Fruit fly (Drosophila melanogaster) whole organism, embryonic: ENCODE measurements around the gene CG13917.

Experiments used
- ATbp ChIP-seq: fragments of 200-800 bp; sonication (Bioruptor generic); optimal IDR thresholded peaks from 2 replicates; lab custom pipeline; 2017; ENCODE audit warnings: missing biosample characterization, mild to moderate bottlenecking, missing genetic modification characterization, missing genetic modification reagents
- Aef1 ChIP-seq: fragments of 200-800 bp; sonication (Bioruptor generic); IDR thresholded peaks from 3 replicates; pipeline ENCODE4 v1.3.6; 2022; ENCODE audit warnings: missing biosample characterization, missing genetic modification characterization
- Bgb ChIP-seq: fragments of 200-800 bp; sonication (Bioruptor generic); IDR thresholded peaks from 2 replicates; pipeline ENCODE4 v1.3.6; 2022; ENCODE audit warnings: missing biosample characterization, missing genetic modification characterization; ENCODE audit not compliant: partially characterized antibody
- BtbVII ChIP-seq: fragments of 200-800 bp; sonication (Bioruptor generic); optimal IDR thresholded peaks from 3 replicates; lab custom pipeline; 2017; ENCODE audit warnings: missing biosample characterization, mild to moderate bottlenecking, missing genetic modification characterization
- CG11085 ChIP-seq: fragments of 200-800 bp; sonication (Bioruptor generic); IDR thresholded peaks from 2 replicates; pipeline ENCODE4 v1.3.6; 2022; ENCODE audit warnings: missing biosample characterization, missing genetic modification characterization
- CG11093 ChIP-seq: fragments of 200-800 bp; sonication (Bioruptor generic); IDR thresholded peaks from 3 replicates; pipeline ENCODE4 v1.3.6; 2022; ENCODE audit warnings: missing biosample characterization, missing genetic modification characterization
- CG11247 ChIP-seq: fragments of 200-800 bp; sonication (Bioruptor generic); IDR thresholded peaks from 2 replicates; pipeline ENCODE4 v1.3.6; 2022; ENCODE audit warnings: missing biosample characterization, missing genetic modification characterization
- CG11723 ChIP-seq: fragments of 200-800 bp; sonication (Bioruptor generic); optimal IDR thresholded peaks from 2 replicates; lab custom pipeline; 2017; ENCODE audit warnings: missing biosample characterization, mild to moderate bottlenecking, missing genetic modification characterization
- CG1233 ChIP-seq: fragments of 200-800 bp; sonication (Bioruptor generic); optimal IDR thresholded peaks from 4 replicates; lab custom pipeline; 2018; ENCODE audit warnings: missing biosample characterization, mild to moderate bottlenecking, missing genetic modification characterization
- CG17568 ChIP-seq: fragments of 200-800 bp; sonication (Bioruptor generic); optimal IDR thresholded peaks from 2 replicates; lab custom pipeline; 2018; ENCODE audit warnings: missing biosample characterization, mild to moderate bottlenecking, missing genetic modification characterization, moderate library complexity
- CG2712 ChIP-seq: fragments of 200-800 bp; optimal IDR thresholded peaks from 3 replicates; lab custom pipeline; 2019; ENCODE audit warnings: missing biosample characterization, mild to moderate bottlenecking, missing genetic modification characterization, moderate library complexity
- CG30020 ChIP-seq: fragments of 200-800 bp; optimal IDR thresholded peaks from 2 replicates; lab custom pipeline; 2019; ENCODE audit warnings: missing biosample characterization, mild to moderate bottlenecking, missing genetic modification characterization, moderate library complexity
- CG30403 ChIP-seq: fragments of 200-800 bp; sonication (Bioruptor generic); optimal IDR thresholded peaks from 3 replicates; lab custom pipeline; 2016; ENCODE audit warnings: missing biosample characterization, missing genetic modification characterization
- CG32767 ChIP-seq: fragments of 200-800 bp; sonication (Bioruptor generic); IDR thresholded peaks from 2 replicates; pipeline ENCODE4 v1.3.6; 2022; ENCODE audit warnings: missing biosample characterization, missing genetic modification characterization
- CG33213 ChIP-seq: fragments of 200-800 bp; sonication (Bioruptor generic); optimal IDR thresholded peaks from 3 replicates; lab custom pipeline; 2016; ENCODE audit warnings: missing biosample characterization, missing genetic modification characterization
- CG3407 ChIP-seq: fragments of 200-800 bp; sonication (Bioruptor generic); optimal IDR thresholded peaks from 2 replicates; lab custom pipeline; 2018; ENCODE audit warnings: missing biosample characterization, mild to moderate bottlenecking, missing genetic modification characterization
- CG4854 ChIP-seq: fragments of 200-800 bp; sonication (Bioruptor generic); optimal IDR thresholded peaks from 2 replicates; lab custom pipeline; 2016; ENCODE audit warnings: missing biosample characterization, missing genetic modification characterization, inconsistent platforms
- CG7963 ChIP-seq: fragments of 200-800 bp; sonication (Bioruptor generic); IDR thresholded peaks from 3 replicates; pipeline ENCODE4 v1.3.6; 2022; ENCODE audit warnings: missing biosample characterization, missing genetic modification characterization; ENCODE audit not compliant: partially characterized antibody
- CG8944 ChIP-seq: fragments of 200-800 bp; sonication (Bioruptor generic); optimal IDR thresholded peaks from 3 replicates; lab custom pipeline; 2016; ENCODE audit warnings: missing biosample characterization, missing genetic modification characterization
- CG9727 ChIP-seq: fragments of 200-800 bp; sonication (Bioruptor generic); optimal IDR thresholded peaks from 3 replicates; lab custom pipeline; 2017; ENCODE audit warnings: missing biosample characterization, mild to moderate bottlenecking, missing genetic modification characterization
- CG9797 ChIP-seq: fragments of 200-800 bp; sonication (Bioruptor generic); optimal IDR thresholded peaks from 3 replicates; lab custom pipeline; 2018; ENCODE audit warnings: missing biosample characterization, mild to moderate bottlenecking, missing genetic modification characterization
- Dad ChIP-seq: fragments of 200-800 bp; sonication (Bioruptor generic); optimal IDR thresholded peaks from 3 replicates; lab custom pipeline; 2016; ENCODE audit warnings: missing biosample characterization, missing genetic modification characterization
- Deaf1 ChIP-seq: fragments of 200-800 bp; optimal IDR thresholded peaks from 3 replicates; lab custom pipeline; 2019; ENCODE audit warnings: missing biosample characterization, mild to moderate bottlenecking, missing genetic modification characterization, moderate library complexity
- H15 ChIP-seq: fragments of 200-800 bp; sonication (Bioruptor generic); IDR thresholded peaks from 3 replicates; pipeline ENCODE4 v1.3.6; 2022; ENCODE audit warnings: missing biosample characterization, missing genetic modification characterization
- HLHmδ ChIP-seq: fragments of 200-800 bp; sonication (Bioruptor generic); optimal IDR thresholded peaks from 2 replicates; lab custom pipeline; 2018; ENCODE audit warnings: missing biosample characterization, mild to moderate bottlenecking, missing genetic modification characterization, moderate library complexity
- Hey ChIP-seq: fragments of 200-800 bp; sonication (Bioruptor generic); optimal IDR thresholded peaks from 3 replicates; lab custom pipeline; 2018; ENCODE audit warnings: missing biosample characterization, mild to moderate bottlenecking, missing genetic modification characterization
- Lpt ChIP-seq: fragments of >200 bp; optimal IDR thresholded peaks from 2 replicates; lab custom pipeline; 2018; ENCODE audit warnings: missing biosample characterization, missing genetic modification characterization
- Mes4 ChIP-seq: fragments of 200-800 bp; sonication (Bioruptor generic); optimal IDR thresholded peaks from 2 replicates; lab custom pipeline; 2016; ENCODE audit warnings: missing biosample characterization, missing genetic modification characterization
- PHDP ChIP-seq: fragments of 200-800 bp; sonication (Bioruptor generic); optimal IDR thresholded peaks from 3 replicates; lab custom pipeline; 2018; ENCODE audit warnings: missing biosample characterization, mild to moderate bottlenecking, missing genetic modification characterization, moderate library complexity
- Poxn ChIP-seq: fragments of 200-800 bp; sonication (Bioruptor generic); IDR thresholded peaks from 2 replicates; pipeline ENCODE4 v1.3.6; 2022; ENCODE audit warnings: missing biosample characterization, missing genetic modification characterization
- Rx ChIP-seq: fragments of 200-800 bp; sonication (Bioruptor generic); IDR thresholded peaks from 2 replicates; pipeline ENCODE4 v1.3.6; 2022; ENCODE audit warnings: missing biosample characterization, missing genetic modification characterization
- Sin3A ChIP-seq: fragments of >200 bp; optimal IDR thresholded peaks from 2 replicates; lab custom pipeline; 2018
- Ssrp ChIP-seq: fragments of 200-800 bp; sonication (Bioruptor generic); optimal IDR thresholded peaks from 2 replicates; lab custom pipeline; 2018; ENCODE audit warnings: missing biosample characterization, mild to moderate bottlenecking, missing genetic modification characterization, moderate library complexity
- Xbp1 ChIP-seq: fragments of 200-800 bp; sonication (Bioruptor generic); optimal IDR thresholded peaks from 3 replicates; lab custom pipeline; 2016; ENCODE audit warnings: missing biosample characterization, mild to moderate bottlenecking, missing genetic modification characterization
- eyg ChIP-seq: fragments of 200-800 bp; sonication (Bioruptor generic); optimal IDR thresholded peaks from 3 replicates; lab custom pipeline; 2016; ENCODE audit warnings: missing biosample characterization, missing genetic modification characterization
- grn ChIP-seq: fragments of 200-800 bp; sonication (Bioruptor generic); optimal IDR thresholded peaks from 3 replicates; lab custom pipeline; 2017; ENCODE audit warnings: missing biosample characterization, missing genetic modification characterization
- gt ChIP-seq: fragments of 200-800 bp; sonication (Bioruptor generic); IDR thresholded peaks from 2 replicates; pipeline ENCODE4 v1.3.6; 2022; ENCODE audit warnings: missing biosample characterization, missing genetic modification characterization
- kah ChIP-seq: fragments of 200-800 bp; sonication (Bioruptor generic); optimal IDR thresholded peaks from 2 replicates; lab custom pipeline; 2018; ENCODE audit warnings: missing biosample characterization, mild to moderate bottlenecking, missing genetic modification characterization
- mam ChIP-seq: fragments of 200-800 bp; sonication (Bioruptor generic); optimal IDR thresholded peaks from 3 replicates; lab custom pipeline; 2016; ENCODE audit warnings: missing biosample characterization, missing genetic modification characterization
- mirr ChIP-seq: fragments of 200-800 bp; sonication (Bioruptor generic); optimal IDR thresholded peaks from 3 replicates; lab custom pipeline; 2018; ENCODE audit warnings: missing biosample characterization, mild to moderate bottlenecking, missing genetic modification characterization
- nau ChIP-seq: fragments of 200-800 bp; sonication (Bioruptor generic); optimal IDR thresholded peaks from 3 replicates; lab custom pipeline; 2017; ENCODE audit warnings: missing biosample characterization, mild to moderate bottlenecking, missing genetic modification characterization, missing genetic modification reagents
- pita ChIP-seq: fragments of 200-800 bp; sonication (Bioruptor generic); optimal IDR thresholded peaks from 2 replicates; lab custom pipeline; 2017; ENCODE audit warnings: missing biosample characterization, mild to moderate bottlenecking, missing genetic modification characterization
- pros ChIP-seq: fragments of 200-800 bp; sonication (Bioruptor generic); optimal IDR thresholded peaks from 3 replicates; lab custom pipeline; 2019; ENCODE audit warnings: missing biosample characterization, mild to moderate bottlenecking, missing genetic modification characterization, moderate library complexity
- seq ChIP-seq: fragments of 200-800 bp; sonication (Bioruptor generic); IDR thresholded peaks from 2 replicates; pipeline ENCODE4 v1.3.6; 2022; ENCODE audit warnings: missing biosample characterization, missing genetic modification characterization
- sob ChIP-seq: fragments of 200-800 bp; sonication (Bioruptor generic); IDR thresholded peaks from 2 replicates; pipeline ENCODE4 v1.3.6; 2022; ENCODE audit warnings: missing biosample characterization, missing genetic modification characterization
- sqz ChIP-seq: fragments of 200-800 bp; sonication (Bioruptor generic); optimal IDR thresholded peaks from 3 replicates; lab custom pipeline; 2018; ENCODE audit warnings: missing biosample characterization, mild to moderate bottlenecking, missing genetic modification characterization
- ssp ChIP-seq: fragments of 200-800 bp; sonication (Bioruptor generic); IDR thresholded peaks from 2 replicates; pipeline ENCODE4 v1.3.6; 2022; ENCODE audit warnings: missing biosample characterization, missing genetic modification characterization
- stwl ChIP-seq: fragments of 200-800 bp; sonication (Bioruptor generic); optimal IDR thresholded peaks from 3 replicates; lab custom pipeline; 2018; ENCODE audit warnings: missing biosample characterization, mild to moderate bottlenecking, missing genetic modification characterization, moderate library complexity
- unc-4 ChIP-seq: fragments of 200-800 bp; sonication (Bioruptor generic); IDR thresholded peaks from 2 replicates; pipeline ENCODE4 v1.3.6; 2022; ENCODE audit warnings: missing biosample characterization, missing genetic modification characterization; ENCODE audit not compliant: partially characterized antibody
- wdn ChIP-seq: fragments of 200-800 bp; sonication (Bioruptor generic); IDR thresholded peaks from 2 replicates; pipeline ENCODE4 v1.3.6; 2022; ENCODE audit warnings: missing biosample characterization, missing genetic modification characterization

Gene CG13917

dm6 chr3L:1587140-1587849, 10.8 kb downstream of the CG13917 start (continued):
- TF ChIP-seq seq (peak; percentile 86), Rx (peak; percentile 84), pita (GFP tag; lab: Kevin White, UChicago) (no peak), Bgb (GFP tag; lab: Robert Waterston, UW) (no peak), CG17568 (GFP tag; lab: Kevin White, UChicago) (no peak), CG32767 (GFP tag; lab: Robert Waterston, UW) (peak; percentile 75), nau (GFP tag; lab: Kevin White, UChicago) (peak; percentile 58), Deaf1 (peak; percentile 45), gt (peak; percentile 52; the same call in 1 of the 2 replicates), CG30403 (GFP tag; lab: Kevin White, UChicago) (peak; percentile 76), BtbVII (peak; percentile 62), unc-4 (no peak), ATbp (GFP tag; lab: Kevin White, UChicago) (peak; percentile 61), mam (GFP tag; lab: Kevin White, UChicago) (peak; percentile 94), Aef1 (GFP tag; lab: Robert Waterston, UW) (peak; percentile 90), HLHmδ (no peak), CG11247 (GFP tag; lab: Robert Waterston, UW) (peak; percentile 84), stwl (tag; lab: Kevin White, UChicago) (no peak), CG30020 (tag; lab: Kevin White, UChicago) (no peak), CG33213 (peak; percentile 69), Hey (tag; lab: Kevin White, UChicago) (peak; percentile 18), sqz (peak; percentile 38), CG9797 (no peak), kah (GFP tag; lab: Kevin White, UChicago) (peak; percentile 64), Sin3A (lab: Kevin White, UChicago) (no peak), CG11093 (GFP tag; lab: Robert Waterston, UW) (peak; percentile 69), Poxn (GFP tag; lab: Robert Waterston, UW) (0 out of 2 replicates have a peak, but pooled peaks have one; percentile 35), CG8944 (peak; percentile 76), CG11085 (GFP tag; lab: Robert Waterston, UW) (peak; percentile 86), Xbp1 (GFP tag; lab: Kevin White, UChicago) (peak; percentile 84), CG11723 (GFP tag; lab: Kevin White, UChicago) (peak; percentile 54), Lpt (GFP tag; lab: Kevin White, UChicago) (no peak), Mes4 (GFP tag; lab: Kevin White, UChicago) (peak; percentile 32), grn (GFP tag; lab: Kevin White, UChicago) (no peak), mirr (GFP tag; lab: Kevin White, UChicago) (peak; percentile 84), CG4854 (peak; percentile 79), pros (GFP tag; lab: Kevin White, UChicago) (no peak), Ssrp (tag; lab: Kevin White, UChicago) (peak; percentile 56), CG3407 (GFP tag; lab: Kevin White, UChicago) (peak; percentile 24), sob (GFP tag; lab: Robert Waterston, UW) (peak; percentile 91), PHDP (tag; lab: Kevin White, UChicago) (peak; percentile 76), Dad (GFP tag; lab: Kevin White, UChicago) (peak; percentile 74), CG9727 (GFP tag; lab: Kevin White, UChicago) (peak; percentile 69), CG7963 (GFP tag; lab: Robert Waterston, UW) (no peak), wdn (GFP tag; lab: Robert Waterston, UW) (peak; percentile 77), CG1233 (GFP tag; lab: Kevin White, UChicago) (peak; percentile 74), eyg (GFP tag; lab: Kevin White, UChicago) (peak; percentile 77), H15 (GFP tag; lab: Robert Waterston, UW) (peak; percentile 85), CG2712 (tag; lab: Kevin White, UChicago) (peak; percentile 67), ssp (peak; percentile 78)
